Fruit fly (Drosophila melanogaster): Measurements from ENCODE around the gene CG11722.

CG11722 gene

DNA sequence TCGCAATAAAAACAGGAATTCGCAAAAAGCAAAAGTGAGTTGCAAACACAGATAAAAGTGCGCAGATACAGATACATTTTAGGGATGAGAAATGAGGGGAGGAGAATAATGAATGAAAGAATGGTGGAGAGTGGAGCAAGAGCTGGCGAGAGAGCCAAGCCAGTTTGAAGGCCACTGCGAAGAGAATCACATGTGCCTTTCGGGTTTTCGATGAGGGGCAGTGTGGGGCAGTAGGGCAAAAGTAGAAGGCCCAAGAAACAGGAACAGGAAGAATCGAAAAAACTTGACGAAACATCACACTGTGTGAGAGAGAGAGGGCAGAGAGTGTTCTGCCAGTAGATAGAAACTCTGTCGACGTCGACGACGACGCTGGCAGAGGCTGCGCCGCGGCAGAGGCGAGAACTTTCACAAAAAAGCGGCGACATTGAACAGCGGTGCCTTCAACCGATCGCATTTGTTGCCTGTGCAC lies 38.9 kb upstream of the CG11722 start (continued):
- TF ChIP-seq vnd (GFP tag; IDR thresholded peaks at IDR 0.05; ENCODE audit: partially characterized antibody): no peak
- TF ChIP-seq CG10959 (GFP tag; IDR thresholded peaks at IDR 0.05): no peak

DNA sequence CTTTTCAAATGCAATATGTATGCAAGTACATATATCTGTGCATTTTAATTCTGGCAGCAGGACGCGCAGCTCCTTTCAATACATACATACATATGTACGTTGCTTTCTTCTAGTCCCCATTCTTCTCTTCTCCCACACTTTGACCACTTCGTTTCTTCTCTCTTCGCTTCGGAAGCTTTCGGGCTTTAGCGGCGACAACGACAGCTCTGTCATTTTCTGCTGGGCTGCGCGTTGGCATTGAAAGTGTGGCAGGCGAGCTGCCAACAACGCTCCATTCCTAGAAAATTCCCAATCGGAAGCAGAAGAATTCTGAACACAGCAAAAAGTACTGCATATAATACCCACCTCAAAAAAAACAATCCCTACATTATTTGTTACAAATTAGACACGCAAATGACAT lies 37.7 kb upstream of the CG11722 start:
- TF ChIP-seq Trl (optimal IDR thresholded peaks at IDR 0.05): peak in 1 of 2 experiments; percentile 14
- TF ChIP-seq Trl (GFP tag; optimal IDR thresholded peaks at IDR 0.05): no peak
- TF ChIP-seq croc (GFP tag; conservative IDR thresholded peaks at IDR 0.05): 0 out of 3 replicates have a peak, but pooled peaks have one; percentile 1
- no peak for TF ChIP-seq Dfd (GFP tag; optimal IDR thresholded peaks at IDR 0.05)
- TF ChIP-seq fru (optimal IDR thresholded peaks at IDR 0.05): no peak
- TF ChIP-seq Deaf1 (tag; optimal IDR thresholded peaks at IDR 0.05): peak; percentile 84

DNA sequence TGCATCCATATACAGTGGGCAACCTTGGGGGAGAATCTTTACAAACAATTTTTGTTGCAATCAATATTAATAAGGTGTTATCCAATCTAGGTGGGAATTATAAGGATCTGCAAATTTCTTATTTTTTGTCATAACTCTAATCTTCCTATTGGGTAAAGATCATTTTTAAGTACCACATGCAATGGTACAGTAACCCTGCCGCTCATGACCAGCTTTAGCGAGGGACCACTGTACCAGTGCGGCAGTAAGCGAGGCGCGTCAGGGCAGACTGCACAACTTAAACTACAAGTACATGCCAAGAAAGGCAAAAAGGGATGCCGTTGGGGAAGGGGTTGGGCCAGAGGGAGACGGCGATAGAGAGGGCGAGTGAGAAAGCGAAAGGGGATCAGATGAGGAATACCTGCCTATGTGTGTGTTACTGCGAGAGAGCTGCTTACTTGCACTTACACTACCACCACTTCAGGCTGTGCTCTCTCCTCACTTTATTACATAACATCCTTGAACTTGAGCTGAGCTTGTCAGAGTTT lies 37.3 kb upstream of the CG11722 start:
- TF ChIP-seq CG11723 (GFP tag; optimal IDR thresholded peaks at IDR 0.05) (no peak), gem (tag; optimal IDR thresholded peaks at IDR 0.05) (peak; percentile 5), Ets65A (GFP tag) (peak; percentile 74), grau (tag; optimal IDR thresholded peaks at IDR 0.05) (peak; percentile 64), nom (GFP tag; optimal IDR thresholded peaks at IDR 0.05) (peak; percentile 85), Pdp1 (GFP tag; optimal IDR thresholded peaks at IDR 0.05) (peak in 1 of 2 experiments; percentile 73), kah (GFP tag; optimal IDR thresholded peaks at IDR 0.05) (no peak), Drgx (GFP tag; IDR thresholded peaks at IDR 0.05) (peak; percentile 47; the same call in 1 of the 2 replicates), Med (GFP tag) (peak; percentile 71), dm (GFP tag; optimal IDR thresholded peaks at IDR 0.05) (no peak), CG12219 (GFP tag; optimal IDR thresholded peaks at IDR 0.05) (no peak), row (GFP tag; IDR thresholded peaks at IDR 0.05) (peak; percentile 30; the same call in 1 of the 3 replicates), CG6175 (GFP tag; IDR thresholded peaks at IDR 0.05) (no peak), prd (optimal IDR thresholded peaks at IDR 0.05) (no peak), prd (GFP tag; IDR thresholded peaks at IDR 0.05) (peak; percentile 20; the same call in 1 of the 3 replicates), caup (GFP tag; optimal IDR thresholded peaks at IDR 0.05; ENCODE audit: severe bottlenecking) (no peak), lbe (GFP tag; optimal IDR thresholded peaks at IDR 0.05) (peak; percentile 82), cg (GFP tag; optimal IDR thresholded peaks at IDR 0.05) (peak; percentile 5), phol (tag; optimal IDR thresholded peaks at IDR 0.05) (peak; percentile 2), CG8924 (tag; optimal IDR thresholded peaks at IDR 0.05) (no peak), sens (GFP tag) (peak; percentile 79), toy (GFP tag; IDR thresholded peaks at IDR 0.05) (no peak), CG15601 (tag; optimal IDR thresholded peaks at IDR 0.05) (no peak), Sox102F (GFP tag; optimal IDR thresholded peaks at IDR 0.05) (peak; percentile 15), Neu2 (GFP tag; optimal IDR thresholded peaks at IDR 0.05; ENCODE audit: borderline replicate concordance) (no peak), CG10979 (tag; optimal IDR thresholded peaks at IDR 0.05) (peak; percentile 25), bsh (GFP tag; optimal IDR thresholded peaks at IDR 0.05) (peak; percentile 21 to 83), corto (GFP tag; optimal IDR thresholded peaks at IDR 0.05) (peak; percentile 73), CG3838 (GFP tag; optimal IDR thresholded peaks at IDR 0.05) (no peak), CG1603 (tag; optimal IDR thresholded peaks at IDR 0.05) (peak; percentile 3), Ptx1 (GFP tag; IDR thresholded peaks at IDR 0.05) (0 out of 2 replicates have a peak, but pooled peaks have one; percentile 7), jigr1 (GFP tag; IDR thresholded peaks at IDR 0.05) (no peak), org-1 (GFP tag; optimal IDR thresholded peaks at IDR 0.05) (no peak), lmd (GFP tag; IDR thresholded peaks at IDR 0.05) (peak; percentile 10; the same call in 1 of the 2 replicates), CG1832 (GFP tag; optimal IDR thresholded peaks at IDR 0.05) (peak; percentile 34), croc (GFP tag; conservative IDR thresholded peaks at IDR 0.05) (0 out of 3 replicates have a peak, but pooled peaks have one; percentile 12)

Measured in whole organism, embryonic.